Fruit fly (Drosophila melanogaster) whole organism, embryonic: ENCODE results near the gene Tis11.
A peak's percentile ranks its signal among the peaks of the same experiment; 100 is the strongest.

ENCODE experiments used
- BtbVII ChIP-seq: fragments of 200-800 bp; sonication (Bioruptor generic); optimal IDR thresholded peaks from 3 replicates; lab custom pipeline; 2017; ENCODE audit warnings: missing biosample characterization, mild to moderate bottlenecking, missing genetic modification characterization
- CG10654 ChIP-seq: fragments of 200-800 bp; sonication (Bioruptor generic); optimal IDR thresholded peaks from 2 replicates; lab custom pipeline; 2016; ENCODE audit warnings: missing biosample characterization, missing genetic modification characterization
- CG12219 ChIP-seq: fragments of 200-800 bp; sonication (Bioruptor generic); optimal IDR thresholded peaks from 3 replicates; lab custom pipeline; 2018; ENCODE audit warnings: missing biosample characterization, mild to moderate bottlenecking, missing genetic modification characterization
- CG12299 ChIP-seq: fragments of 200-800 bp; sonication (Bioruptor generic); optimal IDR thresholded peaks from 2 replicates; lab custom pipeline; 2018; ENCODE audit warnings: missing biosample characterization, mild to moderate bottlenecking, missing genetic modification characterization
- CG12769 ChIP-seq: fragments of 200-800 bp; sonication (Bioruptor generic); optimal IDR thresholded peaks from 2 replicates; lab custom pipeline; 2019; ENCODE audit warnings: missing biosample characterization, mild to moderate bottlenecking, missing genetic modification characterization, moderate library complexity
- CG13424 ChIP-seq: fragments of 200-800 bp; sonication (Bioruptor generic); optimal IDR thresholded peaks from 2 replicates; lab custom pipeline; 2019; ENCODE audit warnings: missing biosample characterization, mild to moderate bottlenecking, missing genetic modification characterization, moderate library complexity
- CG15479 ChIP-seq: fragments of 200-800 bp; sonication (Bioruptor generic); optimal IDR thresholded peaks from 3 replicates; lab custom pipeline; 2019; ENCODE audit warnings: missing biosample characterization, mild to moderate bottlenecking, missing genetic modification characterization, moderate library complexity
- CG1647 ChIP-seq: fragments of 200-800 bp; sonication (Bioruptor generic); optimal IDR thresholded peaks from 3 replicates; lab custom pipeline; 2016; ENCODE audit warnings: missing biosample characterization, missing genetic modification characterization
- CG17359 ChIP-seq: fragments of 200-800 bp; sonication (Bioruptor generic); optimal IDR thresholded peaks from 3 replicates; lab custom pipeline; 2018; ENCODE audit warnings: missing biosample characterization, mild to moderate bottlenecking, missing genetic modification characterization, moderate library complexity
- CG1832 ChIP-seq: fragments of 200-800 bp; sonication (Bioruptor generic); optimal IDR thresholded peaks from 2 replicates; lab custom pipeline; 2017; ENCODE audit warnings: missing biosample characterization, mild to moderate bottlenecking, missing genetic modification characterization, inconsistent platforms
- CG18599 ChIP-seq: fragments of 200-800 bp; sonication (Bioruptor generic); optimal IDR thresholded peaks from 3 replicates; lab custom pipeline; 2017; ENCODE audit warnings: missing biosample characterization, missing genetic modification characterization, mild to moderate bottlenecking, moderate library complexity, missing genetic modification reagents
- CG2116 ChIP-seq: fragments of 200-800 bp; sonication (Bioruptor generic); optimal IDR thresholded peaks from 3 replicates; lab custom pipeline; 2018; ENCODE audit warnings: missing biosample characterization, mild to moderate bottlenecking, missing genetic modification characterization
- CG32772 ChIP-seq: fragments of 200-800 bp; sonication (Bioruptor generic); IDR thresholded peaks from 2 replicates; pipeline ENCODE4 v1.3.6; 2022; ENCODE audit warnings: missing biosample characterization, missing genetic modification characterization
- CG3407 ChIP-seq: fragments of 200-800 bp; sonication (Bioruptor generic); optimal IDR thresholded peaks from 2 replicates; lab custom pipeline; 2018; ENCODE audit warnings: missing biosample characterization, mild to moderate bottlenecking, missing genetic modification characterization
- CG3847 ChIP-seq: fragments of 200-800 bp; sonication (Bioruptor generic); IDR thresholded peaks from 2 replicates; pipeline ENCODE4 v1.3.6; 2022; ENCODE audit warnings: missing biosample characterization, missing genetic modification characterization
- CG4328 ChIP-seq: fragments of 200-800 bp; sonication (Bioruptor generic); optimal IDR thresholded peaks from 3 replicates; lab custom pipeline; 2017; ENCODE audit warnings: missing biosample characterization, missing genetic modification reagents, missing genetic modification characterization
- CG4404 ChIP-seq: fragments of 200-800 bp; sonication (Bioruptor generic); IDR thresholded peaks from 2 replicates; pipeline ENCODE4 v1.3.6; 2022; ENCODE audit warnings: missing biosample characterization, missing genetic modification characterization
- CG4617 ChIP-seq: fragments of 200-800 bp; sonication (Bioruptor generic); optimal IDR thresholded peaks from 3 replicates; lab custom pipeline; 2016; ENCODE audit warnings: missing biosample characterization, missing genetic modification characterization, borderline replicate concordance
- CG7963 ChIP-seq: fragments of 200-800 bp; sonication (Bioruptor generic); IDR thresholded peaks from 3 replicates; pipeline ENCODE4 v1.3.6; 2022; ENCODE audit warnings: missing biosample characterization, missing genetic modification characterization; ENCODE audit not compliant: partially characterized antibody
- CG8924 ChIP-seq: fragments of 200-800 bp; optimal IDR thresholded peaks from 3 replicates; lab custom pipeline; 2019; ENCODE audit warnings: missing biosample characterization, mild to moderate bottlenecking, missing genetic modification characterization, moderate library complexity
- CG9609 ChIP-seq: fragments of 200-800 bp; sonication (Bioruptor generic); optimal IDR thresholded peaks from 3 replicates; lab custom pipeline; 2016; ENCODE audit warnings: missing biosample characterization, missing genetic modification characterization
- CG9797 ChIP-seq: fragments of 200-800 bp; sonication (Bioruptor generic); optimal IDR thresholded peaks from 3 replicates; lab custom pipeline; 2018; ENCODE audit warnings: missing biosample characterization, mild to moderate bottlenecking, missing genetic modification characterization
- CG9876 ChIP-seq: fragments of 200-800 bp; sonication (Bioruptor generic); optimal IDR thresholded peaks from 2 replicates; lab custom pipeline; 2016; ENCODE audit warnings: missing biosample characterization, missing genetic modification characterization
- Chrac-16 ChIP-seq: fragments of 200-800 bp; sonication (Bioruptor generic); optimal IDR thresholded peaks from 3 replicates; lab custom pipeline; 2016; ENCODE audit warnings: missing biosample characterization, missing genetic modification characterization
- Eip74EF ChIP-seq, 2 experiments: fragments of 200-800 bp in 1 of 2; fragments of >200 bp in 1 of 2; sonication (Bioruptor generic) in 1 of 2; optimal IDR thresholded peaks; 2 replicates each; lab custom pipeline; 2017 to 2019; ENCODE audit warnings: missing biosample characterization in 2 of 2, missing genetic modification characterization in 2 of 2, mild to moderate bottlenecking in 1 of 2, moderate library complexity in 1 of 2
- Gsc ChIP-seq: fragments of 200-800 bp; sonication (Bioruptor generic); IDR thresholded peaks from 2 replicates; pipeline ENCODE4 v1.3.6; 2022; ENCODE audit warnings: missing biosample characterization, missing genetic modification characterization
- HLH4C ChIP-seq: fragments of 200-800 bp; sonication (Bioruptor generic); IDR thresholded peaks from 3 replicates; pipeline ENCODE4 v1.3.6; 2022; ENCODE audit warnings: missing biosample characterization, missing genetic modification characterization; ENCODE audit not compliant: partially characterized antibody
- HmgZ ChIP-seq: fragments of 200-800 bp; sonication (Bioruptor generic); optimal IDR thresholded peaks from 2 replicates; lab custom pipeline; 2018; ENCODE audit warnings: missing biosample characterization, mild to moderate bottlenecking, missing genetic modification characterization
- MESR4 ChIP-seq: fragments of 200-800 bp; sonication (Bioruptor generic); optimal IDR thresholded peaks from 2 replicates; lab custom pipeline; 2018; ENCODE audit warnings: missing biosample characterization, mild to moderate bottlenecking, missing genetic modification characterization, moderate library complexity
- Nf-YB ChIP-seq: fragments of 200-800 bp; sonication (Bioruptor generic); optimal IDR thresholded peaks from 3 replicates; lab custom pipeline; 2019; ENCODE audit warnings: missing biosample characterization, mild to moderate bottlenecking, missing genetic modification characterization, moderate library complexity
- NfI ChIP-seq: fragments of 200-800 bp; sonication (Bioruptor generic); optimal IDR thresholded peaks from 3 replicates; lab custom pipeline; 2018; ENCODE audit warnings: missing biosample characterization, mild to moderate bottlenecking, missing genetic modification characterization, moderate library complexity
- Oli ChIP-seq: fragments of 200-800 bp; sonication (Bioruptor generic); optimal IDR thresholded peaks from 2 replicates; lab custom pipeline; 2018; ENCODE audit warnings: missing biosample characterization, mild to moderate bottlenecking, missing genetic modification characterization, moderate library complexity
- Poxn ChIP-seq: fragments of 200-800 bp; sonication (Bioruptor generic); IDR thresholded peaks from 2 replicates; pipeline ENCODE4 v1.3.6; 2022; ENCODE audit warnings: missing biosample characterization, missing genetic modification characterization
- Sry-δ ChIP-seq: fragments of 200-800 bp; sonication (Bioruptor generic); optimal IDR thresholded peaks from 2 replicates; lab custom pipeline; 2016; ENCODE audit warnings: missing biosample characterization, missing genetic modification characterization
- ara ChIP-seq: fragments of 200-800 bp; sonication (Bioruptor generic); IDR thresholded peaks from 2 replicates; pipeline ENCODE4 v1.3.6; 2022; ENCODE audit warnings: missing biosample characterization, missing genetic modification characterization
- bcd ChIP-seq: fragments of 200-800 bp; sonication (Bioruptor generic); optimal IDR thresholded peaks from 2 replicates; lab custom pipeline; 2017; ENCODE audit warnings: missing biosample characterization, mild to moderate bottlenecking, missing genetic modification characterization
- chn ChIP-seq: fragments of 200-800 bp; sonication (Bioruptor generic); optimal IDR thresholded peaks from 2 replicates; lab custom pipeline; 2016; ENCODE audit warnings: missing biosample characterization, missing genetic modification characterization
- ci ChIP-seq: fragments of 200-800 bp; sonication (Bioruptor generic); IDR thresholded peaks from 3 replicates; pipeline ENCODE4 v1.3.6; 2022; ENCODE audit warnings: missing biosample characterization, missing genetic modification characterization
- esg ChIP-seq: fragments of 200-800 bp; sonication (Bioruptor generic); conservative IDR thresholded peaks from 2 replicates; pipeline ENCODE4 v1.3.6; 2022; ENCODE audit warnings: missing biosample characterization, missing genetic modification characterization
- gcm ChIP-seq: fragments of 200-800 bp; sonication (Bioruptor generic); optimal IDR thresholded peaks from 2 replicates; lab custom pipeline; 2019; ENCODE audit warnings: missing biosample characterization, mild to moderate bottlenecking, missing genetic modification characterization, moderate library complexity
- gro ChIP-seq: fragments of 200-800 bp; sonication (Bioruptor generic); optimal IDR thresholded peaks from 2 replicates; lab custom pipeline; 2016; ENCODE audit warnings: missing biosample characterization, missing genetic modification characterization
- jing ChIP-seq: fragments of 200-800 bp; sonication (Bioruptor generic); optimal IDR thresholded peaks from 2 replicates; lab custom pipeline; 2018; ENCODE audit warnings: missing biosample characterization, mild to moderate bottlenecking, missing genetic modification characterization
- klu ChIP-seq: fragments of 200-800 bp; sonication (Bioruptor generic); IDR thresholded peaks from 2 replicates; pipeline ENCODE4 v1.3.6; 2022; ENCODE audit warnings: missing biosample characterization, missing genetic modification characterization
- lov ChIP-seq, 2 experiments: fragments of 200-800 bp in 1 of 2; fragments of >200 bp in 1 of 2; sonication (Bioruptor generic) in 1 of 2; IDR thresholded peaks in 1 of 2; optimal IDR thresholded peaks in 1 of 2; 2 replicates in 1 of 2; 3 replicates in 1 of 2; pipeline versions ENCODE4 v1.3.6 to Lab custom; 2017 to 2022; ENCODE audit warnings: missing biosample characterization in 1 of 2, missing genetic modification characterization in 1 of 2
- pfk ChIP-seq: fragments of 200-800 bp; sonication (Bioruptor generic); optimal IDR thresholded peaks from 2 replicates; lab custom pipeline; 2018; ENCODE audit warnings: missing biosample characterization, mild to moderate bottlenecking, missing genetic modification characterization, moderate library complexity
- salm ChIP-seq: fragments of 200-800 bp; sonication (Bioruptor generic); optimal IDR thresholded peaks from 2 replicates; lab custom pipeline; 2018; ENCODE audit warnings: missing biosample characterization, mild to moderate bottlenecking, missing genetic modification characterization
- sens ChIP-seq: fragments of 200-800 bp; sonication (Bioruptor generic); peaks from one replicate; lab custom pipeline; 2016; ENCODE audit warnings: missing biosample characterization, missing genetic modification characterization
- slp2 ChIP-seq: fragments of 200-800 bp; sonication (Bioruptor generic); optimal IDR thresholded peaks from 2 replicates; lab custom pipeline; 2016; ENCODE audit warnings: missing biosample characterization, missing genetic modification characterization
- vfl ChIP-seq: fragments of 200-800 bp; sonication (Bioruptor generic); optimal IDR thresholded peaks from 2 replicates; lab custom pipeline; 2016; ENCODE audit warnings: missing biosample characterization, missing genetic modification characterization

The Tis11 gene

DNA sequence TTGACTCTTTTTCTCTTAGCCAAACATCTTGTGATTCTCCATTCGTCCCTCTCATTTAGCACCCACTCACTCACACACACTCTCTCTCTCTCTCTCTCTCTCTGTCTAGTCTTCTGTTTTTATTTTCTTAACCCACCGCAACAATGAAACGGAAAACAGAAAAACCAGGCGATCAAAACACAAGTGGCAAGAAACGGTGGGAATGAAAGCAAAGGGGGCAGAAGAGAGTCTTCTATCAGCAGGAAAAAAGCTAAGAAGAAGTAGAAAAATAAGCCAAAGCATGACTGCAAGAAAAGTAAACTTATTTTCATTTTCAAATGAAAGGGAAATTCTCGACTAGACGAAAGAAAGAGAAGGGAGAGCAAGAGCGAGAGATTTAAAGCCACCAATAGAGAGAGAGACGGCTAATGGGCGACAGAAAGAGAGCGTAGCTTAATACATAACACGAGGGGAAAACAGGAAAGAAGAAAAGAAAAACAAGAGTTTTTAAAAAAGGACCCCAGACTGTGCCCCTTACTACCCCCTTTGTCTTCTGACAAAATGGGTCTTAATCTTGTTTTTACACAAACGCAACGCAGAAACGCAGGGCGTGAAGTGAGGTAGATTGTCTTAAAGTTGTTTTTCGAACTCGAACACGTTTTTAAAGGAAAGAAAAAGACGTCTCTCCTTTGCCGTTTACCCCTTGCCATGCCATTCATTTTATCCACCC lies 14.8 kb downstream of the Tis11 start (continued):
- no peak for TF ChIP-seq NfI (GFP tag; lab: Kevin White, UChicago)
- TF ChIP-seq CG12219: no peak
- peak; percentile 20 for TF ChIP-seq gcm (GFP tag; lab: Kevin White, UChicago)
- TF ChIP-seq Sry-δ (GFP tag; lab: Kevin White, UChicago): no peak
- TF ChIP-seq Eip74EF (GFP tag; optimal IDR thresholded peaks at IDR 0.05; lab: Kevin White, UChicago): no peak
- no peak for TF ChIP-seq slp2 (GFP tag; lab: Kevin White, UChicago)
- TF ChIP-seq bcd: no peak
- TF ChIP-seq CG1647 (GFP tag; lab: Kevin White, UChicago): no peak
- TF ChIP-seq HLH4C: no peak
- TF ChIP-seq CG9876 (GFP tag; lab: Kevin White, UChicago): no peak
- peak; percentile 14 for TF ChIP-seq CG3407 (GFP tag; lab: Kevin White, UChicago)
- TF ChIP-seq CG1832 (GFP tag; lab: Kevin White, UChicago): peak; percentile 49
- no peak for TF ChIP-seq jing (GFP tag; lab: Kevin White, UChicago)
- no peak for TF ChIP-seq CG4617
- no peak for TF ChIP-seq Gsc (GFP tag; lab: Robert Waterston, UW)
- TF ChIP-seq CG12299 (tag; lab: Kevin White, UChicago): no peak
- TF ChIP-seq vfl (GFP tag; lab: Kevin White, UChicago): no peak
- no peak for TF ChIP-seq BtbVII (GFP tag; lab: Kevin White, UChicago)
- no peak for TF ChIP-seq CG32772 (GFP tag; lab: Robert Waterston, UW)
- peak; percentile 26 for TF ChIP-seq sens (GFP tag; lab: Kevin White, UChicago)
- peak; percentile 77 for TF ChIP-seq pfk (GFP tag; lab: Kevin White, UChicago)
- TF ChIP-seq CG8924 (tag; lab: Kevin White, UChicago): peak; percentile 1
- no peak for TF ChIP-seq CG13424 (tag; lab: Kevin White, UChicago)
- no peak for TF ChIP-seq CG3847 (GFP tag; lab: Robert Waterston, UW)
- no peak for TF ChIP-seq salm (tag; lab: Kevin White, UChicago)
- TF ChIP-seq MESR4 (GFP tag; lab: Kevin White, UChicago): no peak
- TF ChIP-seq CG10654 (GFP tag; lab: Kevin White, UChicago): no peak
- TF ChIP-seq gro (GFP tag; lab: Kevin White, UChicago): no peak
- TF ChIP-seq CG15479 (GFP tag; lab: Kevin White, UChicago): no peak
- TF ChIP-seq Poxn (GFP tag; lab: Robert Waterston, UW): no peak
- TF ChIP-seq CG4328: no peak
- TF ChIP-seq Nf-YB (GFP tag; lab: Kevin White, UChicago): peak; percentile 10
- no peak for TF ChIP-seq CG18599 (GFP tag; lab: Kevin White, UChicago)
- no peak for TF ChIP-seq CG9609 (GFP tag; lab: Kevin White, UChicago)
- no peak for TF ChIP-seq chn (GFP tag; lab: Kevin White, UChicago)
- no peak for TF ChIP-seq HmgZ (tag; lab: Kevin White, UChicago)
- TF ChIP-seq lov (optimal IDR thresholded peaks at IDR 0.05; lab: Kevin White, UChicago): no peak
- TF ChIP-seq lov (GFP tag; IDR thresholded peaks at IDR 0.05; lab: Robert Waterston, UW): no peak
- no peak for TF ChIP-seq ci (GFP tag; lab: Robert Waterston, UW)
- no peak for TF ChIP-seq ara (GFP tag; lab: Robert Waterston, UW)
- no peak for TF ChIP-seq Oli (tag; lab: Kevin White, UChicago)
- TF ChIP-seq CG9797 (GFP tag; lab: Kevin White, UChicago): no peak
- no peak for TF ChIP-seq klu (GFP tag; lab: Robert Waterston, UW)
- no peak for TF ChIP-seq CG12769 (tag; lab: Kevin White, UChicago)
- TF ChIP-seq CG7963 (GFP tag; lab: Robert Waterston, UW): no peak
- TF ChIP-seq esg: no peak
- TF ChIP-seq CG2116 (GFP tag; lab: Kevin White, UChicago): no peak
- TF ChIP-seq CG17359 (tag; lab: Kevin White, UChicago): no peak
- TF ChIP-seq CG4404 (GFP tag; lab: Robert Waterston, UW): no peak
- TF ChIP-seq Chrac-16 (GFP tag; lab: Kevin White, UChicago): no peak
